Worm (Caenorhabditis elegans): ENCODE results near the gene attf-2.

- no peak for TF ChIP-seq pha-4 (tag; optimal IDR thresholded peaks at IDR 0.05)
- no peak for TF ChIP-seq unc-62 (GFP tag; optimal IDR thresholded peaks at IDR 0.05)
- TF ChIP-seq blmp-1 (tag; optimal IDR thresholded peaks at IDR 0.05), result no peak
- no peak for TF ChIP-seq elt-3 (tag; optimal IDR thresholded peaks at IDR 0.05)
- no peak for TF ChIP-seq nhr-28 (tag; optimal IDR thresholded peaks at IDR 0.05)
- TF ChIP-seq lin-13 (tag; optimal IDR thresholded peaks at IDR 0.05), result no peak
- TF ChIP-seq cnd-1 (tag; optimal IDR thresholded peaks at IDR 0.05), result no peak
These were observed 43.5 kb upstream of the attf-2 start, which contains the start of gene C05C8.1 for ce11 chrV:7239471-7239870.

Data from whole organism, mixed stage, embryonic.